Worm (Caenorhabditis elegans) whole organism, L4 larva: Measurements from ENCODE around the gene T26H5.11.
A peak's percentile ranks its signal among the peaks of the same experiment; 100 is the strongest.

Experiments used
- D1046.2 ChIP-seq: fragments of 200-800 bp; sonication (Bioruptor generic); IDR thresholded peaks from 2 replicates; pipeline ENCODE4 v1.3.6; 2022; ENCODE audit warnings: missing genetic modification characterization, missing compliant biosample characterization
- F37D6.2 ChIP-seq: sonication (generic microtip); optimal IDR thresholded peaks from 2 replicates; lab custom pipeline; 2016; ENCODE audit warnings: mild to moderate bottlenecking, missing genetic modification characterization, missing compliant biosample characterization
- T20F7.1 ChIP-seq: fragments of 200-800 bp; sonication (Bioruptor generic); optimal IDR thresholded peaks from 2 replicates; lab custom pipeline; 2018; ENCODE audit warnings: mild to moderate bottlenecking, missing genetic modification characterization, missing compliant biosample characterization
- aly-2 ChIP-seq: sonication (generic microtip); optimal IDR thresholded peaks from 2 replicates; lab custom pipeline; 2018; ENCODE audit warnings: missing biosample characterization, missing genetic modification characterization
- ceh-28 ChIP-seq: fragments of 150-350 bp; optimal IDR thresholded peaks from 2 replicates; lab custom pipeline; 2014; ENCODE audit warnings: missing biosample characterization, missing genetic modification reagents, missing genetic modification characterization
- ces-1 ChIP-seq: fragments of 150-350 bp; sonication (generic microtip); optimal IDR thresholded peaks from 4 replicates; lab custom pipeline; 2014; ENCODE audit warnings: missing biosample characterization, missing genetic modification reagents, missing genetic modification characterization
- cey-2 ChIP-seq: sonication (generic microtip); optimal IDR thresholded peaks from 3 replicates; lab custom pipeline; 2017; ENCODE audit warnings: missing genetic modification characterization, mild to moderate bottlenecking, missing compliant biosample characterization, antibody characterized with exemption, borderline replicate concordance; ENCODE audit not compliant: insufficient read depth
- daf-16 ChIP-seq, 3 experiments: sonication (generic microtip); optimal IDR thresholded peaks; 2 replicates each; lab custom pipeline; 2016 to 2017; ENCODE audit warnings: missing genetic modification characterization in 3 of 3, missing genetic modification reagents in 3 of 3, mild to moderate bottlenecking in 2 of 3, missing compliant biosample characterization in 2 of 3, missing biosample characterization in 1 of 3, moderate library complexity in 1 of 3
- daf-8 ChIP-seq: fragments of 200-800 bp; sonication (Bioruptor generic); IDR thresholded peaks from 2 replicates; pipeline ENCODE4 v1.3.6; 2022; ENCODE audit warnings: missing genetic modification characterization, missing compliant biosample characterization
- dmd-6 ChIP-seq: fragments of 200-800 bp; sonication (Bioruptor generic); IDR thresholded peaks from 2 replicates; pipeline ENCODE4 v1.3.6; 2022; ENCODE audit warnings: missing genetic modification reagents, missing genetic modification characterization, missing compliant biosample characterization
- dmd-9 ChIP-seq: fragments of 200-800 bp; sonication (Bioruptor generic); IDR thresholded peaks from 2 replicates; pipeline ENCODE4 v1.3.6; 2022; ENCODE audit warnings: missing genetic modification reagents, missing genetic modification characterization, missing compliant biosample characterization
- dve-1 ChIP-seq: sonication (generic microtip); optimal IDR thresholded peaks from 2 replicates; lab custom pipeline; 2017; ENCODE audit warnings: antibody characterized with exemption, mild to moderate bottlenecking, missing genetic modification characterization, missing compliant biosample characterization; ENCODE audit not compliant: insufficient read depth
- egl-43 ChIP-seq: fragments of 200-800 bp; sonication (Bioruptor generic); IDR thresholded peaks from 2 replicates; pipeline ENCODE4 v1.3.6; 2022; ENCODE audit warnings: missing genetic modification reagents, missing genetic modification characterization, missing compliant biosample characterization
- fkh-10 ChIP-seq: fragments of 150-350 bp; optimal IDR thresholded peaks from 2 replicates; lab custom pipeline; 2014; ENCODE audit warnings: missing biosample characterization, missing genetic modification reagents, missing genetic modification characterization
- hif-1 ChIP-seq, 2 experiments: sonication (generic microtip); optimal IDR thresholded peaks; 2 replicates each; lab custom pipeline; 2016 to 2017; ENCODE audit warnings: missing compliant biosample characterization in 2 of 2, missing genetic modification characterization in 2 of 2, missing genetic modification reagents in 2 of 2, missing genotype in 2 of 2, mild to moderate bottlenecking in 1 of 2
- hlh-30 ChIP-seq: sonication (generic microtip); optimal IDR thresholded peaks from 2 replicates; lab custom pipeline; 2017; ENCODE audit warnings: antibody characterized with exemption, mild to moderate bottlenecking, missing genetic modification characterization, missing compliant biosample characterization; ENCODE audit not compliant: insufficient read depth
- lin-38 ChIP-seq: fragments of 200-800 bp; sonication (Bioruptor generic); IDR thresholded peaks from 2 replicates; pipeline ENCODE4 v1.3.6; 2022; ENCODE audit warnings: missing genetic modification reagents, missing genetic modification characterization, missing compliant biosample characterization
- lin-39 ChIP-seq: fragments of 150-350 bp; optimal IDR thresholded peaks from 2 replicates; lab custom pipeline; 2014; ENCODE audit warnings: missing biosample characterization, missing genetic modification reagents, missing genetic modification characterization
- lsy-2 ChIP-seq, 2 experiments: fragments of 150-350 bp in 1 of 2; sonication (generic microtip) in 1 of 2; optimal IDR thresholded peaks; 2 replicates each; lab custom pipeline; 2014 to 2017; ENCODE audit warnings: missing biosample characterization in 2 of 2, missing genetic modification characterization in 2 of 2
- madf-5 ChIP-seq, 2 experiments: fragments of 200-800 bp; sonication (Bioruptor generic); IDR thresholded peaks; 2 replicates each; pipeline ENCODE4 v1.3.6; 2022; ENCODE audit warnings: missing compliant biosample characterization in 2 of 2, missing genetic modification characterization in 2 of 2
- mxl-3 ChIP-seq: fragments of 200-800 bp; sonication (Bioruptor generic); optimal IDR thresholded peaks from 2 replicates; lab custom pipeline; 2018; ENCODE audit warnings: mild to moderate bottlenecking, missing genetic modification characterization, missing compliant biosample characterization
- nhr-102 ChIP-seq: sonication (generic microtip); optimal IDR thresholded peaks from 2 replicates; lab custom pipeline; 2016; ENCODE audit warnings: mild to moderate bottlenecking, missing genetic modification characterization, moderate library complexity, missing compliant biosample characterization
- nhr-237 ChIP-seq: sonication (generic microtip); optimal IDR thresholded peaks from 2 replicates; lab custom pipeline; 2017; ENCODE audit warnings: missing biosample characterization, missing genetic modification characterization
- nhr-25 ChIP-seq: sonication (generic microtip); optimal IDR thresholded peaks from 2 replicates; lab custom pipeline; 2017; ENCODE audit warnings: missing genetic modification characterization, mild to moderate bottlenecking, missing compliant biosample characterization, antibody characterized with exemption, moderate library complexity, borderline replicate concordance; ENCODE audit not compliant: insufficient read depth
- nhr-28 ChIP-seq: fragments of 150-350 bp; optimal IDR thresholded peaks from 2 replicates; lab custom pipeline; 2014; ENCODE audit warnings: missing biosample characterization, missing genetic modification characterization
- nhr-48 ChIP-seq: sonication (generic microtip); optimal IDR thresholded peaks from 2 replicates; lab custom pipeline; 2016; ENCODE audit warnings: mild to moderate bottlenecking, missing genetic modification characterization, missing compliant biosample characterization
- nhr-6 ChIP-seq: fragments of 150-350 bp; optimal IDR thresholded peaks from 2 replicates; lab custom pipeline; 2014; ENCODE audit warnings: missing biosample characterization, missing genetic modification characterization
- nhr-76 ChIP-seq: fragments of 150-350 bp; optimal IDR thresholded peaks from 2 replicates; lab custom pipeline; 2014; ENCODE audit warnings: missing biosample characterization, missing genetic modification characterization
- nhr-77 ChIP-seq: fragments of 150-350 bp; optimal IDR thresholded peaks from 2 replicates; lab custom pipeline; 2014; ENCODE audit warnings: missing biosample characterization, missing genetic modification characterization
- php-3 ChIP-seq: fragments of 200-800 bp; sonication (Bioruptor generic); IDR thresholded peaks from 2 replicates; pipeline ENCODE4 v1.3.6; 2022; ENCODE audit warnings: missing genetic modification reagents, missing genetic modification characterization, missing compliant biosample characterization
- pqm-1 ChIP-seq: sonication (generic microtip); optimal IDR thresholded peaks from 2 replicates; lab custom pipeline; 2017; ENCODE audit warnings: missing biosample characterization, missing genetic modification characterization
- saeg-2 ChIP-seq: fragments of 200-800 bp; sonication (Bioruptor generic); IDR thresholded peaks from 2 replicates; pipeline ENCODE4 v1.3.6; 2022; ENCODE audit warnings: missing genetic modification reagents, missing genetic modification characterization, missing compliant biosample characterization
- unc-62 ChIP-seq, 3 experiments: fragments of 150-350 bp in 1 of 3; sonication (generic microtip); optimal IDR thresholded peaks in 2 of 3; peaks in 1 of 3; 1 replicate in 1 of 3; 2 replicates in 2 of 3; lab custom pipeline; 2014 to 2017; ENCODE audit warnings: missing biosample characterization in 3 of 3, missing genetic modification characterization in 3 of 3, missing genetic modification reagents in 3 of 3, missing genotype in 1 of 3

The T26H5.11 gene

ce11 chrV:15444615-15445014, 527 bp upstream of the T26H5.11 start, which contains the start of gene T26H5.9 (continued):
- TF ChIP-seq daf-16 (GFP tag; optimal IDR thresholded peaks at IDR 0.05; lab: Kevin White, UChicago) (no peak), daf-16 (tag; optimal IDR thresholded peaks at IDR 0.05; lab: Kevin White, UChicago) (peak; percentile 39), aly-2 (tag; lab: Kevin White, UChicago) (no peak), D1046.2 (no peak), madf-5 (GFP tag; IDR thresholded peaks at IDR 0.05; lab: Robert Waterston, UW) (no peak), nhr-76 (tag; lab: Kevin White, UChicago) (no peak)

ce11 chrV:15443708-15444107, 380 bp downstream of the T26H5.11 start, which contains the start of gene T26H5.10:
TSS of gene T26H5.10 (minus strand) at chrV:15443808.
- TF ChIP-seq php-3 (GFP tag; lab: Robert Waterston, UW) (no peak), ceh-28 (tag; lab: Kevin White, UChicago) (no peak), lin-38 (GFP tag; lab: Robert Waterston, UW) (no peak), ces-1 (GFP tag; lab: Kevin White, UChicago) (no peak), cey-2 (tag; lab: Kevin White, UChicago) (no peak), egl-43 (GFP tag; lab: Robert Waterston, UW) (no peak), saeg-2 (no peak), mxl-3 (no peak), T20F7.1 (no peak), hlh-30 (tag; lab: Kevin White, UChicago) (no peak)
- TF ChIP-seq, all 104 proteins: peak for 0

ce11 chrV:15442384-15442783, 1.7 kb downstream of the T26H5.11 start:
- TF ChIP-seq dmd-6 (GFP tag; lab: Robert Waterston, UW) (no peak), nhr-25 (tag; lab: Kevin White, UChicago) (no peak), dmd-9 (no peak), lin-39 (tag; lab: Kevin White, UChicago) (no peak)

ce11 chrV:15436133-15436532, 8.0 kb downstream of the T26H5.11 start:
- TF ChIP-seq daf-16 (GFP tag; optimal IDR thresholded peaks at IDR 0.05; lab: Kevin White, UChicago) (no peak), daf-16 (tag; optimal IDR thresholded peaks at IDR 0.05; lab: Kevin White, UChicago) (peak; percentile 71), daf-8 (GFP tag; lab: Robert Waterston, UW) (no peak), nhr-102 (tag; lab: Kevin White, UChicago) (no peak), fkh-10 (GFP tag; lab: Kevin White, UChicago) (no peak), unc-62 (GFP tag; optimal IDR thresholded peaks at IDR 0.05 in 1 of 2; lab: Kevin White, UChicago) (no peak), unc-62 (tag; optimal IDR thresholded peaks at IDR 0.05; lab: Kevin White, UChicago) (no peak), nhr-28 (tag; lab: Kevin White, UChicago) (peak; percentile 72), nhr-77 (tag; lab: Kevin White, UChicago) (peak; percentile 10), madf-5 (GFP tag; IDR thresholded peaks at IDR 0.05; lab: Robert Waterston, UW) (no peak), lsy-2 (tag; optimal IDR thresholded peaks at IDR 0.05; lab: Kevin White, UChicago) (no peak), F37D6.2 (tag; lab: Kevin White, UChicago) (no peak), nhr-48 (peak; percentile 25), nhr-76 (tag; lab: Kevin White, UChicago) (no peak), nhr-237 (tag; lab: Kevin White, UChicago) (no peak), dmd-6 (GFP tag; lab: Robert Waterston, UW) (peak; percentile 95; the same call in 1 of the 2 replicates), dve-1 (tag; lab: Kevin White, UChicago) (peak; percentile 51), nhr-6 (tag; lab: Kevin White, UChicago) (peak; percentile 66), hif-1 (tag; optimal IDR thresholded peaks at IDR 0.05; lab: Kevin White, UChicago) (no peak), saeg-2 (no peak), pqm-1 (tag; lab: Kevin White, UChicago) (peak; percentile 88)
